Fruit fly (Drosophila melanogaster) whole organism, embryonic: ENCODE data around the gene CG32267.

Source experiments
- ATbp ChIP-seq: fragments of 200-800 bp; sonication (Bioruptor generic); optimal IDR thresholded peaks from 2 replicates; lab custom pipeline; 2017; ENCODE audit warnings: missing biosample characterization, mild to moderate bottlenecking, missing genetic modification characterization, missing genetic modification reagents
- Aef1 ChIP-seq: fragments of 200-800 bp; sonication (Bioruptor generic); IDR thresholded peaks from 3 replicates; pipeline ENCODE4 v1.3.6; 2022; ENCODE audit warnings: missing biosample characterization, missing genetic modification characterization
- Antp ChIP-seq: fragments of 200-800 bp; sonication (Bioruptor generic); optimal IDR thresholded peaks from 3 replicates; lab custom pipeline; 2016; ENCODE audit warnings: missing biosample characterization, missing genetic modification characterization
- CG11247 ChIP-seq: fragments of 200-800 bp; sonication (Bioruptor generic); IDR thresholded peaks from 2 replicates; pipeline ENCODE4 v1.3.6; 2022; ENCODE audit warnings: missing biosample characterization, missing genetic modification characterization
- CG11723 ChIP-seq: fragments of 200-800 bp; sonication (Bioruptor generic); optimal IDR thresholded peaks from 2 replicates; lab custom pipeline; 2017; ENCODE audit warnings: missing biosample characterization, mild to moderate bottlenecking, missing genetic modification characterization
- CG12236 ChIP-seq: fragments of 200-800 bp; sonication (Bioruptor generic); optimal IDR thresholded peaks from 2 replicates; lab custom pipeline; 2016; ENCODE audit warnings: missing biosample characterization, missing genetic modification characterization
- CG1233 ChIP-seq: fragments of 200-800 bp; sonication (Bioruptor generic); optimal IDR thresholded peaks from 4 replicates; lab custom pipeline; 2018; ENCODE audit warnings: missing biosample characterization, mild to moderate bottlenecking, missing genetic modification characterization
- CG12659 ChIP-seq: fragments of 200-800 bp; sonication (Bioruptor generic); optimal IDR thresholded peaks from 3 replicates; lab custom pipeline; 2017; ENCODE audit warnings: mild to moderate bottlenecking, missing biosample characterization, missing genetic modification reagents, missing genetic modification characterization
- CG13296 ChIP-seq: fragments of 200-800 bp; sonication (Bioruptor generic); optimal IDR thresholded peaks from 3 replicates; lab custom pipeline; 2018; ENCODE audit warnings: missing biosample characterization, mild to moderate bottlenecking, missing genetic modification characterization
- CG15073 ChIP-seq: fragments of 200-800 bp; sonication (Bioruptor generic); optimal IDR thresholded peaks from 2 replicates; lab custom pipeline; 2016; ENCODE audit warnings: missing biosample characterization, missing genetic modification characterization
- CG16813 ChIP-seq: fragments of 200-800 bp; sonication (Bioruptor generic); IDR thresholded peaks from 3 replicates; pipeline ENCODE4 v1.3.6; 2022; ENCODE audit warnings: missing biosample characterization, missing genetic modification characterization; ENCODE audit not compliant: partially characterized antibody
- CG17612 ChIP-seq: fragments of 200-800 bp; sonication (Bioruptor generic); IDR thresholded peaks from 2 replicates; pipeline ENCODE4 v1.3.6; 2022; ENCODE audit warnings: missing biosample characterization, missing genetic modification characterization
- CG17802 ChIP-seq: fragments of 200-800 bp; sonication (Bioruptor generic); optimal IDR thresholded peaks from 2 replicates; lab custom pipeline; 2018; ENCODE audit warnings: missing biosample characterization, mild to moderate bottlenecking, missing genetic modification characterization, moderate library complexity
- CG2116 ChIP-seq: fragments of 200-800 bp; sonication (Bioruptor generic); optimal IDR thresholded peaks from 3 replicates; lab custom pipeline; 2018; ENCODE audit warnings: missing biosample characterization, mild to moderate bottlenecking, missing genetic modification characterization
- CG34376 ChIP-seq: fragments of 200-800 bp; sonication (Bioruptor generic); optimal IDR thresholded peaks from 2 replicates; lab custom pipeline; 2018; ENCODE audit warnings: missing biosample characterization, mild to moderate bottlenecking, missing genetic modification characterization
- CG4282 ChIP-seq: fragments of 200-800 bp; sonication (Bioruptor generic); optimal IDR thresholded peaks from 2 replicates; lab custom pipeline; 2016; ENCODE audit warnings: missing biosample characterization, missing genetic modification characterization
- CG6254 ChIP-seq: fragments of 200-800 bp; sonication (Bioruptor generic); optimal IDR thresholded peaks from 3 replicates; lab custom pipeline; 2017; ENCODE audit warnings: mild to moderate bottlenecking, missing biosample characterization, missing genetic modification reagents, missing genetic modification characterization
- CG6654 ChIP-seq: fragments of 200-800 bp; sonication (Bioruptor generic); optimal IDR thresholded peaks from 2 replicates; lab custom pipeline; 2017; ENCODE audit warnings: missing biosample characterization, mild to moderate bottlenecking, missing genetic modification characterization
- CG7271 ChIP-seq: fragments of 200-800 bp; sonication (Bioruptor generic); optimal IDR thresholded peaks from 2 replicates; lab custom pipeline; 2018; ENCODE audit warnings: missing biosample characterization, mild to moderate bottlenecking, missing genetic modification characterization, moderate library complexity
- CG7786 ChIP-seq: fragments of 200-800 bp; sonication (Bioruptor generic); optimal IDR thresholded peaks from 2 replicates; lab custom pipeline; 2016; ENCODE audit warnings: missing biosample characterization, missing genetic modification characterization
- CG7928 ChIP-seq: fragments of 200-800 bp; sonication (Bioruptor generic); optimal IDR thresholded peaks from 2 replicates; lab custom pipeline; 2017; ENCODE audit warnings: missing biosample characterization, mild to moderate bottlenecking, missing genetic modification characterization
- CG8089 ChIP-seq: fragments of 200-800 bp; sonication (Bioruptor generic); optimal IDR thresholded peaks from 3 replicates; lab custom pipeline; 2016; ENCODE audit warnings: missing biosample characterization, missing genetic modification characterization
- CG8290 ChIP-seq, 3 experiments: fragments of 200-800 bp; sonication (Bioruptor generic); optimal IDR thresholded peaks; 2 replicates each; lab custom pipeline; 2016 to 2019; ENCODE audit warnings: missing biosample characterization in 3 of 3, missing genetic modification characterization in 3 of 3, mild to moderate bottlenecking in 2 of 3, moderate library complexity in 1 of 3
- CG8944 ChIP-seq: fragments of 200-800 bp; sonication (Bioruptor generic); optimal IDR thresholded peaks from 3 replicates; lab custom pipeline; 2016; ENCODE audit warnings: missing biosample characterization, missing genetic modification characterization
- CG9797 ChIP-seq: fragments of 200-800 bp; sonication (Bioruptor generic); optimal IDR thresholded peaks from 3 replicates; lab custom pipeline; 2018; ENCODE audit warnings: missing biosample characterization, mild to moderate bottlenecking, missing genetic modification characterization
- CG9932 ChIP-seq: fragments of 200-800 bp; sonication (Bioruptor generic); IDR thresholded peaks from 2 replicates; pipeline ENCODE4 v1.3.6; 2022; ENCODE audit warnings: missing biosample characterization, missing genetic modification characterization
- CrebB ChIP-seq: fragments of 200-800 bp; sonication (Bioruptor generic); optimal IDR thresholded peaks from 3 replicates; lab custom pipeline; 2018; ENCODE audit warnings: missing biosample characterization, mild to moderate bottlenecking, missing genetic modification characterization
- Dip2 ChIP-seq: fragments of 200-800 bp; sonication (Bioruptor generic); IDR thresholded peaks from 2 replicates; pipeline ENCODE4 v1.3.6; 2022; ENCODE audit warnings: missing biosample characterization, missing genetic modification characterization
- Elba2 ChIP-seq: fragments of 200-800 bp; sonication (Bioruptor generic); optimal IDR thresholded peaks from 3 replicates; lab custom pipeline; 2016; ENCODE audit warnings: missing biosample characterization, missing genetic modification characterization
- Fer3 ChIP-seq: fragments of 200-800 bp; sonication (Bioruptor generic); optimal IDR thresholded peaks from 2 replicates; lab custom pipeline; 2018; ENCODE audit warnings: missing biosample characterization, mild to moderate bottlenecking, missing genetic modification characterization, moderate library complexity
- H2.0 ChIP-seq: fragments of 200-800 bp; sonication (Bioruptor generic); IDR thresholded peaks from 2 replicates; pipeline ENCODE4 v1.3.6; 2022; ENCODE audit warnings: missing biosample characterization, missing genetic modification characterization
- Hand ChIP-seq: fragments of 200-800 bp; sonication (Bioruptor generic); optimal IDR thresholded peaks from 2 replicates; lab custom pipeline; 2017; ENCODE audit warnings: mild to moderate bottlenecking, missing biosample characterization, missing genetic modification reagents, missing genetic modification characterization
- Hey ChIP-seq: fragments of 200-800 bp; sonication (Bioruptor generic); optimal IDR thresholded peaks from 3 replicates; lab custom pipeline; 2018; ENCODE audit warnings: missing biosample characterization, mild to moderate bottlenecking, missing genetic modification characterization
- Hmx ChIP-seq: fragments of 200-800 bp; sonication (Bioruptor generic); optimal IDR thresholded peaks from 2 replicates; lab custom pipeline; 2016; ENCODE audit warnings: missing biosample characterization, missing genetic modification characterization
- Lpt ChIP-seq: fragments of >200 bp; optimal IDR thresholded peaks from 2 replicates; lab custom pipeline; 2018; ENCODE audit warnings: missing biosample characterization, missing genetic modification characterization
- Mes4 ChIP-seq: fragments of 200-800 bp; sonication (Bioruptor generic); optimal IDR thresholded peaks from 2 replicates; lab custom pipeline; 2016; ENCODE audit warnings: missing biosample characterization, missing genetic modification characterization
- Oli ChIP-seq: fragments of 200-800 bp; sonication (Bioruptor generic); optimal IDR thresholded peaks from 2 replicates; lab custom pipeline; 2018; ENCODE audit warnings: missing biosample characterization, mild to moderate bottlenecking, missing genetic modification characterization, moderate library complexity
- PHDP ChIP-seq: fragments of 200-800 bp; sonication (Bioruptor generic); optimal IDR thresholded peaks from 3 replicates; lab custom pipeline; 2018; ENCODE audit warnings: missing biosample characterization, mild to moderate bottlenecking, missing genetic modification characterization, moderate library complexity
- Sin3A ChIP-seq: fragments of >200 bp; optimal IDR thresholded peaks from 2 replicates; lab custom pipeline; 2018
- Six4 ChIP-seq: fragments of 200-800 bp; sonication (Bioruptor generic); optimal IDR thresholded peaks from 2 replicates; lab custom pipeline; 2016; ENCODE audit warnings: missing biosample characterization, missing genetic modification characterization
- Usf ChIP-seq: fragments of 200-800 bp; sonication (Bioruptor generic); optimal IDR thresholded peaks from 2 replicates; lab custom pipeline; 2017; ENCODE audit warnings: missing genotype, missing biosample characterization, missing genetic modification characterization
- ara ChIP-seq: fragments of 200-800 bp; sonication (Bioruptor generic); IDR thresholded peaks from 2 replicates; pipeline ENCODE4 v1.3.6; 2022; ENCODE audit warnings: missing biosample characterization, missing genetic modification characterization
- bigmax ChIP-seq: fragments of 200-800 bp; sonication (Bioruptor generic); optimal IDR thresholded peaks from 2 replicates; lab custom pipeline; 2018; ENCODE audit warnings: missing biosample characterization, mild to moderate bottlenecking, missing genetic modification characterization
- chinmo ChIP-seq: fragments of 200-800 bp; sonication (Bioruptor generic); IDR thresholded peaks from 4 replicates; pipeline ENCODE4 v1.3.6; 2022; ENCODE audit warnings: missing biosample characterization, missing genetic modification characterization; ENCODE audit not compliant: partially characterized antibody
- chn ChIP-seq: fragments of 200-800 bp; sonication (Bioruptor generic); optimal IDR thresholded peaks from 2 replicates; lab custom pipeline; 2016; ENCODE audit warnings: missing biosample characterization, missing genetic modification characterization
- hb ChIP-seq: fragments of 200-800 bp; sonication (Bioruptor generic); IDR thresholded peaks from 3 replicates; pipeline ENCODE4 v1.3.6; 2022; ENCODE audit warnings: missing biosample characterization, missing genetic modification characterization; ENCODE audit not compliant: partially characterized antibody
- her ChIP-seq: fragments of 200-800 bp; sonication (Bioruptor generic); optimal IDR thresholded peaks from 2 replicates; lab custom pipeline; 2016; ENCODE audit warnings: missing biosample characterization, missing genetic modification characterization
- phol ChIP-seq: fragments of 200-800 bp; sonication (Bioruptor generic); optimal IDR thresholded peaks from 3 replicates; lab custom pipeline; 2018; ENCODE audit warnings: missing biosample characterization, mild to moderate bottlenecking, missing genetic modification characterization, moderate library complexity
- rib ChIP-seq: fragments of 200-800 bp; sonication (Bioruptor generic); IDR thresholded peaks from 2 replicates; pipeline ENCODE4 v1.3.6; 2022; ENCODE audit warnings: missing biosample characterization, missing genetic modification characterization
- sob ChIP-seq: fragments of 200-800 bp; sonication (Bioruptor generic); IDR thresholded peaks from 2 replicates; pipeline ENCODE4 v1.3.6; 2022; ENCODE audit warnings: missing biosample characterization, missing genetic modification characterization
- zfh1 ChIP-seq: fragments of 200-800 bp; sonication (Bioruptor generic); IDR thresholded peaks from 3 replicates; pipeline ENCODE4 v1.3.6; 2022; ENCODE audit warnings: missing biosample characterization, missing genetic modification characterization

CG32267 gene

dm6 chr3L:3517894-3518293 lies 46.0 kb upstream of the CG32267 start (continued):
- TF ChIP-seq CG16813 (GFP tag; lab: Robert Waterston, UW) (no peak), Sin3A (no peak), CG8290 (GFP tag; optimal IDR thresholded peaks at IDR 0.05; lab: Kevin White, UChicago) (peak; percentile 31), CG8290 (tag; optimal IDR thresholded peaks at IDR 0.05; lab: Kevin White, UChicago) (peak in 1 of 2 experiments; percentile 91), CG8089 (peak; percentile 78), Six4 (peak; percentile 53), Hmx (GFP tag; lab: Kevin White, UChicago) (no peak), sob (GFP tag; lab: Robert Waterston, UW) (peak; percentile 92), ATbp (GFP tag; lab: Kevin White, UChicago) (peak; percentile 89), CG6654 (GFP tag; lab: Kevin White, UChicago) (peak; percentile 43), CG34376 (peak; percentile 62), Dip2 (GFP tag; lab: Robert Waterston, UW) (peak; percentile 61; the same call in 1 of the 2 replicates), CG9797 (GFP tag; lab: Kevin White, UChicago) (peak; percentile 3), hb (no peak), CrebB (tag; lab: Kevin White, UChicago) (peak; percentile 82), rib (GFP tag; lab: Robert Waterston, UW) (peak; percentile 86), Hey (tag; lab: Kevin White, UChicago) (peak; percentile 32), Usf (peak; percentile 68), CG11723 (GFP tag; lab: Kevin White, UChicago) (peak; percentile 79), CG17802 (peak; percentile 41), H2.0 (peak; percentile 95), chinmo (no peak), Fer3 (peak; percentile 89), Lpt (GFP tag; lab: Kevin White, UChicago) (no peak), CG7786 (GFP tag; lab: Kevin White, UChicago) (peak; percentile 92), CG7928 (GFP tag; lab: Kevin White, UChicago) (peak; percentile 65), Aef1 (GFP tag; lab: Robert Waterston, UW) (peak; percentile 96), CG7271 (tag; lab: Kevin White, UChicago) (peak; percentile 53), Antp (GFP tag; lab: Kevin White, UChicago) (peak; percentile 91), CG4282 (GFP tag; lab: Kevin White, UChicago) (peak; percentile 65), CG1233 (GFP tag; lab: Kevin White, UChicago) (peak; percentile 7), ara (GFP tag; lab: Robert Waterston, UW) (peak; percentile 92), CG11247 (GFP tag; lab: Robert Waterston, UW) (peak; percentile 87), CG12236 (GFP tag; lab: Kevin White, UChicago) (peak; percentile 82), Elba2 (GFP tag; lab: Kevin White, UChicago) (no peak), CG12659 (GFP tag; lab: Kevin White, UChicago) (peak; percentile 90), Hand (peak; percentile 69), PHDP (tag; lab: Kevin White, UChicago) (peak; percentile 91), chn (peak; percentile 89), Mes4 (GFP tag; lab: Kevin White, UChicago) (peak; percentile 86), bigmax (GFP tag; lab: Kevin White, UChicago) (no peak), CG8944 (GFP tag; lab: Kevin White, UChicago) (peak; percentile 90), CG17612 (peak; percentile 64; the same call in 1 of the 2 replicates), CG6254 (peak; percentile 80), CG15073 (GFP tag; lab: Kevin White, UChicago) (peak; percentile 55), Oli (tag; lab: Kevin White, UChicago) (peak; percentile 91), CG9932 (GFP tag; lab: Robert Waterston, UW) (peak; percentile 94), CG2116 (GFP tag; lab: Kevin White, UChicago) (peak; percentile 51), zfh1 (peak; percentile 79; the same call in 2 of the 3 replicates), CG13296 (GFP tag; lab: Kevin White, UChicago) (peak; percentile 80), her (GFP tag; lab: Kevin White, UChicago) (peak; percentile 87), phol (tag; lab: Kevin White, UChicago) (peak; percentile 85)
